Worm (Caenorhabditis elegans) whole organism, early embryonic: ENCODE measurements around the gene F47B8.8.

ENCODE experiments used
- ama-1 ChIP-seq: fragments of 150-350 bp; optimal IDR thresholded peaks from 2 replicates; lab custom pipeline; 2014
- ceh-36 ChIP-seq: sonication (generic microtip); optimal IDR thresholded peaks from 2 replicates; lab custom pipeline; 2016; ENCODE audit warnings: missing genetic modification characterization, inconsistent platforms, missing compliant biosample characterization
- ets-7 ChIP-seq: sonication (generic microtip); optimal IDR thresholded peaks from 2 replicates; lab custom pipeline; 2016; ENCODE audit warnings: missing genotype, missing genetic modification characterization, missing compliant biosample characterization
- flt-1 ChIP-seq: fragments of 200-800 bp; sonication (Bioruptor generic); IDR thresholded peaks from 2 replicates; pipeline ENCODE4 v1.3.6; 2022; ENCODE audit warnings: missing genetic modification characterization, missing compliant biosample characterization
- hmbx-1 ChIP-seq: sonication (generic microtip); optimal IDR thresholded peaks from 2 replicates; lab custom pipeline; 2016; ENCODE audit warnings: mild to moderate bottlenecking, missing genetic modification characterization, missing compliant biosample characterization
- scrt-1 ChIP-seq: fragments of 200-800 bp; sonication (Bioruptor generic); IDR thresholded peaks from 2 replicates; pipeline ENCODE4 v1.3.6; 2022; ENCODE audit warnings: missing genetic modification characterization, missing compliant biosample characterization

ce11 chrV:14361973-14362372, 30.4 kb downstream of the F47B8.8 start:
- TF ChIP-seq ama-1 (lab: Kevin White, UChicago) (no peak), hmbx-1 (tag; lab: Kevin White, UChicago) (no peak), flt-1 (GFP tag; lab: Robert Waterston, UW) (no peak), ets-7 (tag; lab: Kevin White, UChicago) (no peak), scrt-1 (GFP tag; lab: Robert Waterston, UW) (no peak), ceh-36 (tag; lab: Kevin White, UChicago) (no peak)
